Fruit fly (Drosophila melanogaster): ENCODE data around the gene Tango2.

Tango2 gene

dm6 chrX:13615992-13616391, 797 bp upstream of the Tango2 start:
- TF ChIP-seq Dif (GFP tag; optimal IDR thresholded peaks at IDR 0.05; ENCODE audit: partially characterized antibody) (peak; percentile 21), GATAd (GFP tag; optimal IDR thresholded peaks at IDR 0.05) (no peak), dl (GFP tag; optimal IDR thresholded peaks at IDR 0.05; ENCODE audit: insufficient read depth in 1 of 2, partially characterized antibody in 2 of 2) (no peak), Sp1 (GFP tag; optimal IDR thresholded peaks at IDR 0.05) (peak; percentile 22), fru (GFP tag; optimal IDR thresholded peaks at IDR 0.05) (no peak), sage (GFP tag; optimal IDR thresholded peaks at IDR 0.05) (no peak), Vsx2 (GFP tag; optimal IDR thresholded peaks at IDR 0.05; ENCODE audit: partially characterized antibody) (no peak), tai (GFP tag; optimal IDR thresholded peaks at IDR 0.05) (no peak), Dfd (GFP tag; optimal IDR thresholded peaks at IDR 0.05) (no peak), psq (GFP tag; optimal IDR thresholded peaks at IDR 0.05) (peak; percentile 81), woc (GFP tag; optimal IDR thresholded peaks at IDR 0.05) (no peak), CrebA (GFP tag; optimal IDR thresholded peaks at IDR 0.05; ENCODE audit: borderline replicate concordance) (no peak), pan (optimal IDR thresholded peaks at IDR 0.05) (no peak), rgr (GFP tag; optimal IDR thresholded peaks at IDR 0.05) (no peak), dsf (GFP tag; optimal IDR thresholded peaks at IDR 0.05; ENCODE audit: borderline replicate concordance) (no peak), Mio (GFP tag; optimal IDR thresholded peaks at IDR 0.05) (no peak), brk (GFP tag; optimal IDR thresholded peaks at IDR 0.05) (no peak), HLH106 (tag; optimal IDR thresholded peaks at IDR 0.05) (no peak), OdsH (GFP tag; optimal IDR thresholded peaks at IDR 0.05) (no peak), Rel (GFP tag; optimal IDR thresholded peaks at IDR 0.05) (no peak), Rel (tag; optimal IDR thresholded peaks at IDR 0.05) (no peak), Abd-B (GFP tag; optimal IDR thresholded peaks at IDR 0.05) (no peak), lola (GFP tag; optimal IDR thresholded peaks at IDR 0.05) (no peak), Hr83 (GFP tag; optimal IDR thresholded peaks at IDR 0.05; ENCODE audit: poor library complexity, severe bottlenecking) (no peak)

- TF ChIP-seq CG32264 (GFP tag; optimal IDR thresholded peaks at IDR 0.05) = no peak
- TF ChIP-seq h (GFP tag; optimal IDR thresholded peaks at IDR 0.05) = peak; percentile 8
- TF ChIP-seq Sp1 (GFP tag; optimal IDR thresholded peaks at IDR 0.05) = no peak
- TF ChIP-seq psq (GFP tag; optimal IDR thresholded peaks at IDR 0.05) = no peak
- TF ChIP-seq GATAd (GFP tag; optimal IDR thresholded peaks at IDR 0.05) = no peak
- no peak for TF ChIP-seq sage (GFP tag; optimal IDR thresholded peaks at IDR 0.05)
- no peak for TF ChIP-seq Dif (GFP tag; optimal IDR thresholded peaks at IDR 0.05; ENCODE audit: partially characterized antibody)
- no peak for TF ChIP-seq br (GFP tag; optimal IDR thresholded peaks at IDR 0.05)
- TF ChIP-seq HLH106 (tag; optimal IDR thresholded peaks at IDR 0.05) = no peak
- TF ChIP-seq Myc (optimal IDR thresholded peaks at IDR 0.05) = peak; percentile 53
- no peak for TF ChIP-seq CG9705 (GFP tag; optimal IDR thresholded peaks at IDR 0.05)
These were observed 7.7 kb downstream of the Tango2 start, which contains the start of the genes CG2691 and NFAT for dm6 chrX:13624334-13625079. Gene CG2691, minus strand, starts transcription at chrX:13624408. Gene NFAT, plus strand, starts transcription at chrX:13624745.

dm6 chrX:13625080-13625723, 8.4 kb downstream of the Tango2 start:
- TF ChIP-seq Dif (GFP tag; optimal IDR thresholded peaks at IDR 0.05; ENCODE audit: partially characterized antibody) (peak; percentile 43), psq (GFP tag; optimal IDR thresholded peaks at IDR 0.05) (peak; percentile 30), ey (GFP tag; optimal IDR thresholded peaks at IDR 0.05) (no peak), dl (GFP tag; optimal IDR thresholded peaks at IDR 0.05; ENCODE audit: insufficient read depth in 1 of 2, partially characterized antibody in 2 of 2) (peak in 1 of 2 experiments; percentile 32)

- no peak for TF ChIP-seq Sp1 (GFP tag; optimal IDR thresholded peaks at IDR 0.05)
- TF ChIP-seq HLH106 (tag; optimal IDR thresholded peaks at IDR 0.05) = no peak
- no peak for TF ChIP-seq GATAd (GFP tag; optimal IDR thresholded peaks at IDR 0.05)
- TF ChIP-seq jim (GFP tag; optimal IDR thresholded peaks at IDR 0.05) = no peak
- TF ChIP-seq CG32264 (GFP tag; optimal IDR thresholded peaks at IDR 0.05) = no peak
- TF ChIP-seq rgr (GFP tag; optimal IDR thresholded peaks at IDR 0.05) = no peak
- TF ChIP-seq Jra (GFP tag; optimal IDR thresholded peaks at IDR 0.05) = no peak
- TF ChIP-seq h (GFP tag; optimal IDR thresholded peaks at IDR 0.05) = no peak
- no peak for TF ChIP-seq Dfd (GFP tag; optimal IDR thresholded peaks at IDR 0.05)
- no peak for TF ChIP-seq Vsx2 (GFP tag; optimal IDR thresholded peaks at IDR 0.05; ENCODE audit: partially characterized antibody)
- TF ChIP-seq Abd-B (GFP tag; optimal IDR thresholded peaks at IDR 0.05) = no peak
These were observed 9.2 kb downstream of the Tango2 start for dm6 chrX:13625888-13626578.
